Worm (Caenorhabditis elegans) whole organism, early embryonic: Measurements from ENCODE around the gene R07E3.6.

Source experiments
- ama-1 ChIP-seq: fragments of 150-350 bp; optimal IDR thresholded peaks from 2 replicates; lab custom pipeline; 2014
- ceh-36 ChIP-seq: sonication (generic microtip); optimal IDR thresholded peaks from 2 replicates; lab custom pipeline; 2016; ENCODE audit warnings: missing genetic modification characterization, inconsistent platforms, missing compliant biosample characterization
- flt-1 ChIP-seq: fragments of 200-800 bp; sonication (Bioruptor generic); IDR thresholded peaks from 2 replicates; pipeline ENCODE4 v1.3.6; 2022; ENCODE audit warnings: missing genetic modification characterization, missing compliant biosample characterization
- pes-1 ChIP-seq: fragments of 200-800 bp; sonication (Bioruptor generic); IDR thresholded peaks from 2 replicates; pipeline ENCODE4 v1.3.6; 2022; ENCODE audit warnings: missing genetic modification reagents, missing genetic modification characterization, missing compliant biosample characterization
- sea-1 ChIP-seq: fragments of 200-800 bp; sonication (Bioruptor generic); conservative IDR thresholded peaks from 2 replicates; pipeline ENCODE4 v1.3.6; 2022; ENCODE audit warnings: missing genetic modification characterization, missing compliant biosample characterization
- tra-4 ChIP-seq: sonication (generic microtip); optimal IDR thresholded peaks from 2 replicates; lab custom pipeline; 2017; ENCODE audit warnings: missing genetic modification characterization, missing compliant biosample characterization

- no peak for TF ChIP-seq tra-4 (tag; lab: Kevin White, UChicago)
- no peak for TF ChIP-seq ama-1 (lab: Kevin White, UChicago)
- TF ChIP-seq sea-1 (GFP tag; lab: Robert Waterston, UW): no peak
- TF ChIP-seq ceh-36 (tag; lab: Kevin White, UChicago): no peak
- no peak for TF ChIP-seq pes-1 (GFP tag; lab: Robert Waterston, UW)
- TF ChIP-seq flt-1 (GFP tag; lab: Robert Waterston, UW): no peak
These were observed 38.1 kb downstream of the R07E3.6 start, which contains the start of gene R07E3.7 for ce11 chrX:10355650-10356049.
